Worm (Caenorhabditis elegans) whole organism, late embryonic: Measurements from ENCODE around the gene ZK899.6.

ENCODE experiments used
- F13H6.1 ChIP-seq: sonication (generic microtip); optimal IDR thresholded peaks from 2 replicates; lab custom pipeline; 2016; ENCODE audit warnings: missing genetic modification characterization, missing compliant biosample characterization
- K02D7.2 ChIP-seq: sonication (generic microtip); optimal IDR thresholded peaks from 2 replicates; lab custom pipeline; 2017; ENCODE audit warnings: mild to moderate bottlenecking, missing genetic modification characterization, missing compliant biosample characterization
- Y22D7AL.16 ChIP-seq: sonication (generic microtip); optimal IDR thresholded peaks from 2 replicates; lab custom pipeline; 2016; ENCODE audit warnings: missing genetic modification characterization, missing compliant biosample characterization
- ama-1 ChIP-seq: fragments of 150-350 bp; optimal IDR thresholded peaks from 2 replicates; lab custom pipeline; 2014
- elt-2 ChIP-seq: sonication (generic microtip); optimal IDR thresholded peaks from 2 replicates; lab custom pipeline; 2016; ENCODE audit warnings: missing genetic modification reagents, missing genetic modification characterization, missing compliant biosample characterization
- ets-4 ChIP-seq: sonication (generic microtip); optimal IDR thresholded peaks from 2 replicates; lab custom pipeline; 2016; ENCODE audit warnings: missing genetic modification characterization, missing compliant biosample characterization
- hlh-15 ChIP-seq: sonication (generic microtip); optimal IDR thresholded peaks from 2 replicates; lab custom pipeline; 2016; ENCODE audit warnings: missing genetic modification characterization, missing compliant biosample characterization
- hlh-8 ChIP-seq: sonication (generic microtip); optimal IDR thresholded peaks from 2 replicates; lab custom pipeline; 2016; ENCODE audit warnings: missing genotype, missing genetic modification characterization, missing compliant biosample characterization
- nfya-1 ChIP-seq: sonication (generic microtip); optimal IDR thresholded peaks from 2 replicates; lab custom pipeline; 2017; ENCODE audit warnings: missing genetic modification characterization, mild to moderate bottlenecking, missing compliant biosample characterization, antibody characterized with exemption, moderate library complexity
- nhr-11 ChIP-seq: fragments of 150-350 bp; optimal IDR thresholded peaks from 2 replicates; lab custom pipeline; 2014; ENCODE audit warnings: missing biosample characterization, missing genetic modification characterization
- nhr-232 ChIP-seq: sonication (generic microtip); optimal IDR thresholded peaks from 2 replicates; lab custom pipeline; 2016; ENCODE audit warnings: missing genetic modification characterization, missing compliant biosample characterization
- tbx-2 ChIP-seq: sonication (generic microtip); optimal IDR thresholded peaks from 2 replicates; lab custom pipeline; 2016; ENCODE audit warnings: missing genetic modification characterization, missing compliant biosample characterization
- zip-5 ChIP-seq: sonication (generic microtip); optimal IDR thresholded peaks from 2 replicates; lab custom pipeline; 2016; ENCODE audit warnings: missing genetic modification characterization, missing compliant biosample characterization

ce11 chrX:9512457-9512856, 49.3 kb downstream of the ZK899.6 start:
- no peak for TF ChIP-seq nfya-1 (tag; lab: Kevin White, UChicago)
- TF ChIP-seq nhr-11 (tag; lab: Kevin White, UChicago): no peak
- TF ChIP-seq ama-1 (lab: Kevin White, UChicago): no peak
- no peak for TF ChIP-seq tbx-2 (tag; lab: Kevin White, UChicago)
- no peak for TF ChIP-seq F13H6.1 (tag; lab: Kevin White, UChicago)
- TF ChIP-seq ets-4 (tag; lab: Kevin White, UChicago): no peak
- TF ChIP-seq nhr-232 (tag; lab: Kevin White, UChicago): no peak
- TF ChIP-seq zip-5 (tag; lab: Kevin White, UChicago): no peak
- no peak for TF ChIP-seq hlh-15 (tag; lab: Kevin White, UChicago)
- TF ChIP-seq hlh-8 (tag; lab: Kevin White, UChicago): no peak
- TF ChIP-seq Y22D7AL.16 (tag; lab: Kevin White, UChicago): no peak
- TF ChIP-seq elt-2 (tag; lab: Kevin White, UChicago): no peak
- no peak for TF ChIP-seq K02D7.2 (tag; lab: Kevin White, UChicago)
